Worm (Caenorhabditis elegans): ENCODE results near the gene rgs-4.

DNA sequence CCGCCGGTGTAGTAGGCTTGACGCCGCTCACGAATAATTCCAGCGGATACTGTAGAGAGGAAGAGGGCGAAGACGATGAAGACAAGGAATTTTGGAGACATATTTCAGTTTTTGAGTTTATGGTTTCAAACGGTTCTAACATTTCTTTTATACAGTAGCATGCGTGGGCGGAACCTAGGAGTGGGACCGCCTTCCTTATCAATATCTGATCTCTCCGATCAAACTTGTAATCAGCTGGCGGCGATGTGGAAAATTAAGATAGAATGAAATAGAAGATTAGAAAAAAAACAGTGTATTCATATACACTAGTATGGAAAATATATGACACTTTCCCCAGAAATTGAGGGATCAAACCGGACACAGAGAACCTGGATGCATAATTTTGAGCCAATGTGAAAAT lies 35.3 kb upstream of the rgs-4 start, which contains the start of gene nspe-2:
- TF ChIP-seq nhr-77 (tag; optimal IDR thresholded peaks at IDR 0.05) (no peak), blmp-1 (tag; optimal IDR thresholded peaks at IDR 0.05) (no peak)
